Worm (Caenorhabditis elegans) whole organism, early embryonic: ENCODE data around the gene cogc-4.

Experiments used
- B0310.2 ChIP-seq: sonication (generic microtip); optimal IDR thresholded peaks from 2 replicates; lab custom pipeline; 2016; ENCODE audit warnings: mild to moderate bottlenecking, missing genetic modification characterization, missing compliant biosample characterization
- F13C5.2 ChIP-seq: sonication (generic microtip); optimal IDR thresholded peaks from 2 replicates; lab custom pipeline; 2017; ENCODE audit warnings: mild to moderate bottlenecking, missing genetic modification characterization, inconsistent platforms, missing compliant biosample characterization
- aly-1 ChIP-seq: sonication (generic microtip); optimal IDR thresholded peaks from 2 replicates; lab custom pipeline; 2016; ENCODE audit warnings: missing genetic modification characterization, missing compliant biosample characterization
- ama-1 ChIP-seq: fragments of 150-350 bp; optimal IDR thresholded peaks from 2 replicates; lab custom pipeline; 2014
- ceh-13 ChIP-seq: fragments of 200-800 bp; sonication (Bioruptor generic); optimal IDR thresholded peaks from 2 replicates; lab custom pipeline; 2018; ENCODE audit warnings: mild to moderate bottlenecking, missing genetic modification characterization, missing compliant biosample characterization
- ceh-36 ChIP-seq: sonication (generic microtip); optimal IDR thresholded peaks from 2 replicates; lab custom pipeline; 2016; ENCODE audit warnings: missing genetic modification characterization, inconsistent platforms, missing compliant biosample characterization
- ets-7 ChIP-seq: sonication (generic microtip); optimal IDR thresholded peaks from 2 replicates; lab custom pipeline; 2016; ENCODE audit warnings: missing genotype, missing genetic modification characterization, missing compliant biosample characterization
- flt-1 ChIP-seq: fragments of 200-800 bp; sonication (Bioruptor generic); IDR thresholded peaks from 2 replicates; pipeline ENCODE4 v1.3.6; 2022; ENCODE audit warnings: missing genetic modification characterization, missing compliant biosample characterization
- hmbx-1 ChIP-seq: sonication (generic microtip); optimal IDR thresholded peaks from 2 replicates; lab custom pipeline; 2016; ENCODE audit warnings: mild to moderate bottlenecking, missing genetic modification characterization, missing compliant biosample characterization
- hmg-4 ChIP-seq: fragments of 200-800 bp; sonication (Bioruptor generic); optimal IDR thresholded peaks from 2 replicates; lab custom pipeline; 2018; ENCODE audit warnings: mild to moderate bottlenecking, missing genetic modification characterization, missing compliant biosample characterization
- hnd-1 ChIP-seq: sonication (generic microtip); optimal IDR thresholded peaks from 2 replicates; lab custom pipeline; 2016; ENCODE audit warnings: missing genetic modification characterization, missing compliant biosample characterization
- pes-1 ChIP-seq: fragments of 200-800 bp; sonication (Bioruptor generic); IDR thresholded peaks from 2 replicates; pipeline ENCODE4 v1.3.6; 2022; ENCODE audit warnings: missing genetic modification reagents, missing genetic modification characterization, missing compliant biosample characterization
- scrt-1 ChIP-seq: fragments of 200-800 bp; sonication (Bioruptor generic); IDR thresholded peaks from 2 replicates; pipeline ENCODE4 v1.3.6; 2022; ENCODE audit warnings: missing genetic modification characterization, missing compliant biosample characterization
- sea-1 ChIP-seq: fragments of 200-800 bp; sonication (Bioruptor generic); conservative IDR thresholded peaks from 2 replicates; pipeline ENCODE4 v1.3.6; 2022; ENCODE audit warnings: missing genetic modification characterization, missing compliant biosample characterization
- tbx-11 ChIP-seq: fragments of 200-800 bp; sonication (Bioruptor generic); IDR thresholded peaks from 2 replicates; pipeline ENCODE4 v1.3.6; 2022; ENCODE audit warnings: missing genetic modification characterization, missing compliant biosample characterization
- tbx-37 ChIP-seq: fragments of 200-800 bp; sonication (Bioruptor generic); conservative IDR thresholded peaks from 2 replicates; pipeline ENCODE4 v1.3.6; 2022; ENCODE audit warnings: missing genetic modification reagents, missing genetic modification characterization, missing compliant biosample characterization
- tra-4 ChIP-seq: sonication (generic microtip); optimal IDR thresholded peaks from 2 replicates; lab custom pipeline; 2017; ENCODE audit warnings: missing genetic modification characterization, missing compliant biosample characterization

The cogc-4 gene

ce11 chrII:1378259-1378658 is 25.0 kb upstream of the cogc-4 start, which contains the start of gene F54D12.10:
F54D12.10 (minus strand) TSS chrII:1378359.
- TF ChIP-seq tbx-37 (GFP tag; lab: Robert Waterston, UW) (no peak), hmbx-1 (no peak), tbx-11 (GFP tag; lab: Robert Waterston, UW) (no peak), sea-1 (GFP tag; lab: Robert Waterston, UW) (no peak), aly-1 (tag; lab: Kevin White, UChicago) (no peak), hmg-4 (GFP tag; lab: Kevin White, UChicago) (no peak), ceh-36 (tag; lab: Kevin White, UChicago) (no peak), ets-7 (tag; lab: Kevin White, UChicago) (no peak), B0310.2 (tag; lab: Kevin White, UChicago) (no peak), tra-4 (no peak), scrt-1 (no peak), hnd-1 (no peak), flt-1 (GFP tag; lab: Robert Waterston, UW) (no peak), pes-1 (GFP tag; lab: Robert Waterston, UW) (no peak)

ce11 chrII:1381618-1382017 is 21.6 kb upstream of the cogc-4 start, which contains the start of gene F54D12.9:
F54D12.9 (minus strand) TSS chrII:1381718.
- no peak for TF ChIP-seq ceh-13 (GFP tag; lab: Kevin White, UChicago)
- TF ChIP-seq aly-1 (tag; lab: Kevin White, UChicago) = no peak
- TF ChIP-seq ama-1 (lab: Kevin White, UChicago) = no peak
- no peak for TF ChIP-seq F13C5.2 (tag; lab: Kevin White, UChicago)
- no peak for TF ChIP-seq sea-1 (GFP tag; lab: Robert Waterston, UW)
- no peak for TF ChIP-seq hmbx-1
- no peak for TF ChIP-seq tbx-11 (GFP tag; lab: Robert Waterston, UW)
- TF ChIP-seq B0310.2 (tag; lab: Kevin White, UChicago) = no peak
- no peak for TF ChIP-seq hmg-4 (GFP tag; lab: Kevin White, UChicago)
- TF ChIP-seq flt-1 (GFP tag; lab: Robert Waterston, UW) = no peak
- no peak for TF ChIP-seq tbx-37 (GFP tag; lab: Robert Waterston, UW)
- no peak for TF ChIP-seq tra-4
- no peak for TF ChIP-seq ets-7 (tag; lab: Kevin White, UChicago)
- TF ChIP-seq hnd-1 = no peak

- TF ChIP-seq scrt-1 (no peak), aly-1 (tag; lab: Kevin White, UChicago) (no peak), tbx-11 (GFP tag; lab: Robert Waterston, UW) (no peak), ceh-36 (tag; lab: Kevin White, UChicago) (no peak), F13C5.2 (tag; lab: Kevin White, UChicago) (no peak), hmbx-1 (no peak), B0310.2 (tag; lab: Kevin White, UChicago) (no peak), sea-1 (GFP tag; lab: Robert Waterston, UW) (no peak), pes-1 (GFP tag; lab: Robert Waterston, UW) (no peak)
Measured at ce11 chrII:1385280-1385679, 18.0 kb upstream of the cogc-4 start, which contains the start of gene F54D12.7. F54D12.7 (minus strand) TSS chrII:1385380.

- TF ChIP-seq ama-1 (lab: Kevin White, UChicago) = no peak
- no peak for TF ChIP-seq aly-1 (tag; lab: Kevin White, UChicago)
- no peak for TF ChIP-seq hmbx-1
- TF ChIP-seq hmg-4 (GFP tag; lab: Kevin White, UChicago) = no peak
- TF ChIP-seq tbx-11 (GFP tag; lab: Robert Waterston, UW) = no peak
- no peak for TF ChIP-seq B0310.2 (tag; lab: Kevin White, UChicago)
- TF ChIP-seq tbx-37 (GFP tag; lab: Robert Waterston, UW) = no peak
- no peak for TF ChIP-seq ceh-36 (tag; lab: Kevin White, UChicago)
Measured at ce11 chrII:1386478-1386877, 16.8 kb upstream of the cogc-4 start, which contains the start of gene aat-7. aat-7 (plus strand) TSS chrII:1386870.

- no peak for TF ChIP-seq scrt-1
- no peak for TF ChIP-seq hmbx-1
- no peak for TF ChIP-seq aly-1 (tag; lab: Kevin White, UChicago)
- TF ChIP-seq F13C5.2 (tag; lab: Kevin White, UChicago) = no peak
- no peak for TF ChIP-seq flt-1 (GFP tag; lab: Robert Waterston, UW)
- no peak for TF ChIP-seq ets-7 (tag; lab: Kevin White, UChicago)
- TF ChIP-seq hmg-4 (GFP tag; lab: Kevin White, UChicago) = no peak
- no peak for TF ChIP-seq ama-1 (lab: Kevin White, UChicago)
- TF ChIP-seq tra-4 = no peak
- no peak for TF ChIP-seq B0310.2 (tag; lab: Kevin White, UChicago)
- TF ChIP-seq hnd-1 = no peak
- TF ChIP-seq tbx-11 (GFP tag; lab: Robert Waterston, UW) = no peak
- TF ChIP-seq ceh-13 (GFP tag; lab: Kevin White, UChicago) = no peak
- no peak for TF ChIP-seq sea-1 (GFP tag; lab: Robert Waterston, UW)
- no peak for TF ChIP-seq ceh-36 (tag; lab: Kevin White, UChicago)
Measured at ce11 chrII:1397703-1398102, 5.5 kb upstream of the cogc-4 start, which contains the start of gene F54D12.8. F54D12.8 (minus strand) TSS chrII:1398038.

ce11 chrII:1398396-1398795 is 4.8 kb upstream of the cogc-4 start, which contains the start of gene F54D12.2:
F54D12.2 (plus strand) TSS chrII:1398696.
- no peak for TF ChIP-seq sea-1 (GFP tag; lab: Robert Waterston, UW)
- no peak for TF ChIP-seq aly-1 (tag; lab: Kevin White, UChicago)
- TF ChIP-seq B0310.2 (tag; lab: Kevin White, UChicago) = no peak
- no peak for TF ChIP-seq hmg-4 (GFP tag; lab: Kevin White, UChicago)
- TF ChIP-seq pes-1 (GFP tag; lab: Robert Waterston, UW) = no peak
- TF ChIP-seq ama-1 (lab: Kevin White, UChicago) = no peak
- no peak for TF ChIP-seq hmbx-1
- no peak for TF ChIP-seq tbx-37 (GFP tag; lab: Robert Waterston, UW)
- TF ChIP-seq tra-4 = no peak
- no peak for TF ChIP-seq hnd-1

- no peak for TF ChIP-seq ama-1 (lab: Kevin White, UChicago)
- no peak for TF ChIP-seq hnd-1
- TF ChIP-seq ceh-36 (tag; lab: Kevin White, UChicago) = no peak
- TF ChIP-seq tbx-37 (GFP tag; lab: Robert Waterston, UW) = no peak
- TF ChIP-seq hmbx-1 = no peak
Measured at ce11 chrII:1400105-1400504, 3.1 kb upstream of the cogc-4 start, which contains the start of gene F54D12.1. F54D12.1 (plus strand) TSS chrII:1400405.
